Worm (Caenorhabditis elegans) whole organism, midembryonic: ENCODE data around the gene F56C9.6.

Experiments used
- T22C8.4 ChIP-seq: fragments of 200-800 bp; sonication (Bioruptor generic); IDR thresholded peaks from 2 replicates; pipeline ENCODE4 v1.3.6; 2022; ENCODE audit warnings: missing genetic modification characterization, missing compliant biosample characterization
- cog-1 ChIP-seq: sonication (generic microtip); optimal IDR thresholded peaks from 2 replicates; lab custom pipeline; 2016; ENCODE audit warnings: missing genetic modification characterization, missing compliant biosample characterization
- flt-1 ChIP-seq: fragments of 200-800 bp; sonication (Bioruptor generic); IDR thresholded peaks from 2 replicates; pipeline ENCODE4 v1.3.6; 2022; ENCODE audit warnings: missing genetic modification characterization, missing compliant biosample characterization
- ref-1 ChIP-seq: fragments of 200-800 bp; sonication (Bioruptor generic); conservative IDR thresholded peaks from 2 replicates; pipeline ENCODE4 v1.3.6; 2022; ENCODE audit warnings: missing genetic modification reagents, missing genetic modification characterization, missing compliant biosample characterization
- tab-1 ChIP-seq: fragments of 200-800 bp; sonication (Bioruptor generic); IDR thresholded peaks from 2 replicates; pipeline ENCODE4 v1.3.6; 2022; ENCODE audit warnings: missing genetic modification characterization, missing compliant biosample characterization

DNA sequence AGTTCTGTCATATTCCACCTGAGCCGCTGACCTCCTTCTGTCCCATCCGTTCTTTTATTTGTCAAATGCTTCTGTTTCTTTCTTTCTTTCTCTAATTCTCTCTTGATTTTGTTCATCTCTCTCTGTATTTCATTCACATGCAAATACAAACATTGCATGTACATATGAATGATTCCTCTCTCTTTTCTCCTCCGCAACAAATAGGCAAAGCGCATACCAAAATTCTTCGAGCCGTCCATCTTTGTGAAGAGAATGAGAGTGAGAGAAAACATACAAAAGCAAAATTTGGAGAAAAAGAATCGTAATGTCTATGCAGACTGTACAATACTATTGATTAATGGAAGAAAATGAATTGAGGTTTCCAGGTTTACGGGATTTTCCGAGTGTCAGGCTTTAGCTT is 6.8 kb upstream of the F56C9.6 start:
- TF ChIP-seq tab-1 (GFP tag; lab: Robert Waterston, UW), result no peak
- no peak for TF ChIP-seq T22C8.4 (GFP tag; lab: Robert Waterston, UW)
- peak; percentile 7 for TF ChIP-seq cog-1 (tag; lab: Kevin White, UChicago)
- no peak for TF ChIP-seq flt-1 (GFP tag; lab: Robert Waterston, UW)
- no peak for TF ChIP-seq ref-1 (GFP tag; lab: Robert Waterston, UW)
